Worm (Caenorhabditis elegans): ENCODE results near the gene nhr-78.

DNA sequence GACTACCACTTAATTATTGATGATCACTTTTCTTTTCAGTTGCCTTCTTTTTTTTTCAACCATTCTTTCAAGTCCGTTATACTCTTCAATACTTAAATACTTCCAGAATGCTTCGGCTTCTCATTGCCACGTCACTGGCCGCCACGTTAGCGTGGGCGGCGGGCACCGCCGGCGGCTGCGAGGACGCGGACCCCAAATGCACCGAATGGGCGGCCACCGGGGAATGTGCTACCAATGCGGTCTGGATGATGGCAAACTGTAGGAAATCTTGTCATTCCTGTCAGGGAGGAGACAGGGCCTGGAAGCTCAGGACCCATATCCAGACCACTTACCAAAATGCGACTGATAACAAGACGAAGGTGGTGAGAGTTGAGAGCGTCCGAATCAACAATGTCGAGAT lies 23.5 kb upstream of the nhr-78 start, which contains the start of gene lgc-22:
- TF ChIP-seq med-1 (GFP tag; optimal IDR thresholded peaks at IDR 0.05; ENCODE audit: insufficient read depth) (no peak), cog-1 (tag; optimal IDR thresholded peaks at IDR 0.05) (no peak), T22C8.4 (GFP tag; IDR thresholded peaks at IDR 0.05) (no peak), ref-1 (GFP tag; conservative IDR thresholded peaks at IDR 0.05) (no peak)

Measured in whole organism, midembryonic.